Worm (Caenorhabditis elegans) whole organism, mixed stage, embryonic: ENCODE results near the gene srg-45.

Experiments
- M03D4.4 ChIP-seq: sonication (generic microtip); optimal IDR thresholded peaks from 2 replicates; lab custom pipeline; 2017; ENCODE audit warnings: mild to moderate bottlenecking, missing genetic modification characterization, missing compliant biosample characterization
- blmp-1 ChIP-seq: fragments of 150-350 bp; optimal IDR thresholded peaks from 2 replicates; lab custom pipeline; 2014; ENCODE audit warnings: missing biosample characterization, missing genetic modification characterization
- ceh-39 ChIP-seq: fragments of 150-350 bp; optimal IDR thresholded peaks from 2 replicates; lab custom pipeline; 2014; ENCODE audit warnings: missing biosample characterization, missing genetic modification characterization
- ceh-43 ChIP-seq: fragments of 200-800 bp; sonication (Bioruptor generic); optimal IDR thresholded peaks from 2 replicates; lab custom pipeline; 2018; ENCODE audit warnings: mild to moderate bottlenecking, missing genetic modification characterization, moderate library complexity, missing compliant biosample characterization
- ceh-83 ChIP-seq: fragments of 200-800 bp; sonication (Bioruptor generic); optimal IDR thresholded peaks from 2 replicates; lab custom pipeline; 2018; ENCODE audit warnings: mild to moderate bottlenecking, missing genetic modification characterization, missing compliant biosample characterization
- ces-1 ChIP-seq: fragments of 150-350 bp; optimal IDR thresholded peaks from 2 replicates; lab custom pipeline; 2014; ENCODE audit warnings: missing biosample characterization, missing genetic modification reagents, missing genetic modification characterization
- cnd-1 ChIP-seq: fragments of 200-800 bp; sonication (Bioruptor generic); optimal IDR thresholded peaks from 2 replicates; lab custom pipeline; 2018; ENCODE audit warnings: mild to moderate bottlenecking, missing genetic modification characterization, missing compliant biosample characterization
- drap-1 ChIP-seq: fragments of 200-800 bp; sonication (Bioruptor generic); optimal IDR thresholded peaks from 3 replicates; lab custom pipeline; 2018; ENCODE audit warnings: mild to moderate bottlenecking, missing genetic modification characterization, missing compliant biosample characterization
- elt-1 ChIP-seq: sonication (generic microtip); optimal IDR thresholded peaks from 2 replicates; lab custom pipeline; 2017; ENCODE audit warnings: missing genetic modification characterization, mild to moderate bottlenecking, missing compliant biosample characterization, antibody characterized with exemption, moderate library complexity, borderline replicate concordance; ENCODE audit not compliant: insufficient read depth
- elt-3 ChIP-seq: fragments of 150-350 bp; optimal IDR thresholded peaks from 2 replicates; lab custom pipeline; 2014; ENCODE audit warnings: missing biosample characterization, missing genetic modification characterization
- flh-1 ChIP-seq: fragments of 200-800 bp; sonication (Bioruptor generic); optimal IDR thresholded peaks from 2 replicates; lab custom pipeline; 2018; ENCODE audit warnings: mild to moderate bottlenecking, missing genetic modification characterization, moderate library complexity, missing compliant biosample characterization
- ham-2 ChIP-seq: fragments of 200-800 bp; sonication (Bioruptor generic); optimal IDR thresholded peaks from 2 replicates; lab custom pipeline; 2018; ENCODE audit warnings: mild to moderate bottlenecking, missing genetic modification characterization, missing compliant biosample characterization
- hlh-1 ChIP-seq: fragments of 150-350 bp; optimal IDR thresholded peaks from 2 replicates; lab custom pipeline; 2014; ENCODE audit warnings: missing biosample characterization, missing genetic modification reagents, missing genetic modification characterization
- lin-13 ChIP-seq: fragments of 150-350 bp; optimal IDR thresholded peaks from 2 replicates; lab custom pipeline; 2014; ENCODE audit warnings: missing biosample characterization, missing genetic modification characterization
- lin-32 ChIP-seq: fragments of 200-800 bp; sonication (Bioruptor generic); optimal IDR thresholded peaks from 2 replicates; lab custom pipeline; 2018; ENCODE audit warnings: mild to moderate bottlenecking, missing genetic modification characterization, missing compliant biosample characterization
- lsy-2 ChIP-seq: fragments of 150-350 bp; optimal IDR thresholded peaks from 2 replicates; lab custom pipeline; 2014; ENCODE audit warnings: missing biosample characterization, missing genetic modification characterization
- mab-5 ChIP-seq: fragments of 150-350 bp; optimal IDR thresholded peaks from 2 replicates; lab custom pipeline; 2014; ENCODE audit warnings: missing biosample characterization, missing genetic modification characterization
- mep-1 ChIP-seq: fragments of 150-350 bp; optimal IDR thresholded peaks from 2 replicates; lab custom pipeline; 2017; ENCODE audit warnings: missing biosample characterization, missing genetic modification reagents, missing genetic modification characterization, inconsistent platforms
- mls-2 ChIP-seq: sonication (generic microtip); optimal IDR thresholded peaks from 2 replicates; lab custom pipeline; 2016; ENCODE audit warnings: mild to moderate bottlenecking, missing genetic modification characterization, moderate library complexity, missing compliant biosample characterization
- nhr-12 ChIP-seq: fragments of 150-350 bp; optimal IDR thresholded peaks from 2 replicates; lab custom pipeline; 2014; ENCODE audit warnings: missing biosample characterization, missing genetic modification characterization
- nhr-2 ChIP-seq: fragments of 150-350 bp; optimal IDR thresholded peaks from 2 replicates; lab custom pipeline; 2014; ENCODE audit warnings: missing biosample characterization, missing genetic modification characterization
- nhr-237 ChIP-seq: fragments of 150-350 bp; optimal IDR thresholded peaks from 2 replicates; lab custom pipeline; 2014; ENCODE audit warnings: missing biosample characterization, missing genetic modification characterization
- nhr-28 ChIP-seq: fragments of 150-350 bp; optimal IDR thresholded peaks from 2 replicates; lab custom pipeline; 2014; ENCODE audit warnings: missing biosample characterization, missing genetic modification characterization
- nhr-76 ChIP-seq: sonication (generic microtip); optimal IDR thresholded peaks from 2 replicates; lab custom pipeline; 2017; ENCODE audit warnings: missing biosample characterization, missing genetic modification characterization
- pha-4 ChIP-seq: fragments of 150-350 bp; optimal IDR thresholded peaks from 2 replicates; lab custom pipeline; 2018; ENCODE audit warnings: missing biosample characterization, missing genetic modification reagents, missing genetic modification characterization
- sem-2 ChIP-seq: fragments of 200-800 bp; sonication (Bioruptor generic); optimal IDR thresholded peaks from 2 replicates; lab custom pipeline; 2018; ENCODE audit warnings: mild to moderate bottlenecking, missing genetic modification characterization, missing compliant biosample characterization
- snpc-4 ChIP-seq: fragments of 150-350 bp; optimal IDR thresholded peaks from 2 replicates; lab custom pipeline; 2014; ENCODE audit warnings: missing biosample characterization, missing genetic modification characterization
- sptf-1 ChIP-seq: sonication (generic microtip); optimal IDR thresholded peaks from 2 replicates; lab custom pipeline; 2017; ENCODE audit warnings: mild to moderate bottlenecking, missing genetic modification characterization, moderate library complexity, missing compliant biosample characterization
- tbx-8 ChIP-seq: fragments of 200-800 bp; sonication (Bioruptor generic); optimal IDR thresholded peaks from 2 replicates; lab custom pipeline; 2018; ENCODE audit warnings: mild to moderate bottlenecking, missing genetic modification characterization, moderate library complexity, missing compliant biosample characterization
- unc-120 ChIP-seq: sonication (generic microtip); optimal IDR thresholded peaks from 2 replicates; lab custom pipeline; 2017; ENCODE audit warnings: missing genetic modification characterization, missing compliant biosample characterization; ENCODE audit not compliant: poor library complexity, severe bottlenecking
- unc-39 ChIP-seq: fragments of 150-350 bp; optimal IDR thresholded peaks from 2 replicates; lab custom pipeline; 2014; ENCODE audit warnings: missing biosample characterization, missing genetic modification characterization
- unc-62 ChIP-seq: fragments of 150-350 bp; optimal IDR thresholded peaks from 2 replicates; lab custom pipeline; 2014; ENCODE audit warnings: missing biosample characterization, missing genetic modification reagents, missing genetic modification characterization
- zip-8 ChIP-seq: fragments of 150-350 bp; optimal IDR thresholded peaks from 2 replicates; lab custom pipeline; 2014; ENCODE audit warnings: missing biosample characterization, missing genetic modification characterization
- ztf-11 ChIP-seq: fragments of 150-350 bp; optimal IDR thresholded peaks from 2 replicates; lab custom pipeline; 2014; ENCODE audit warnings: missing biosample characterization, missing genetic modification characterization

srg-45 gene

ce11 chrV:12310256-12310655, 3.0 kb downstream of the srg-45 start, which contains the start of gene hpo-30:
hpo-30 (minus strand) TSS chrV:12310356.
- no peak for TF ChIP-seq zip-8 (tag; lab: Kevin White, UChicago)
- no peak for TF ChIP-seq ceh-83 (GFP tag; lab: Kevin White, UChicago)
- TF ChIP-seq nhr-2 (tag; lab: Kevin White, UChicago): no peak
- no peak for TF ChIP-seq ces-1 (GFP tag; lab: Kevin White, UChicago)
- TF ChIP-seq flh-1: no peak

- TF ChIP-seq ztf-11: no peak
- TF ChIP-seq nhr-28 (tag; lab: Kevin White, UChicago): no peak
- no peak for TF ChIP-seq lin-13 (tag; lab: Kevin White, UChicago)
- no peak for TF ChIP-seq sem-2 (GFP tag; lab: Kevin White, UChicago)
- no peak for TF ChIP-seq unc-120 (tag; lab: Kevin White, UChicago)
- TF ChIP-seq hlh-1: peak; percentile 15
- TF ChIP-seq snpc-4 (tag; lab: Kevin White, UChicago): no peak
- TF ChIP-seq ham-2: no peak
- TF ChIP-seq sptf-1 (tag; lab: Kevin White, UChicago): no peak
- no peak for TF ChIP-seq elt-1
- TF ChIP-seq drap-1 (GFP tag; lab: Kevin White, UChicago): no peak
- no peak for TF ChIP-seq lsy-2 (tag; lab: Kevin White, UChicago)
- TF ChIP-seq lin-32 (GFP tag; lab: Kevin White, UChicago): no peak
- TF ChIP-seq cnd-1 (tag; lab: Kevin White, UChicago): no peak
- TF ChIP-seq ces-1 (GFP tag; lab: Kevin White, UChicago): peak; percentile 84
- no peak for TF ChIP-seq nhr-76 (tag; lab: Kevin White, UChicago)
- no peak for TF ChIP-seq ceh-43
- TF ChIP-seq tbx-8: no peak
- TF ChIP-seq nhr-237 (tag; lab: Kevin White, UChicago): no peak
- peak; percentile 18 for TF ChIP-seq unc-62
Observed at ce11 chrV:12314413-12314812, 7.1 kb downstream of the srg-45 start.

- TF ChIP-seq tbx-8 (no peak), drap-1 (GFP tag; lab: Kevin White, UChicago) (no peak), zip-8 (tag; lab: Kevin White, UChicago) (no peak), hlh-1 (no peak), lsy-2 (tag; lab: Kevin White, UChicago) (no peak), nhr-28 (tag; lab: Kevin White, UChicago) (no peak), nhr-76 (tag; lab: Kevin White, UChicago) (no peak), mep-1 (tag; lab: Kevin White, UChicago) (no peak), M03D4.4 (no peak), lin-13 (tag; lab: Kevin White, UChicago) (no peak), cnd-1 (tag; lab: Kevin White, UChicago) (no peak), pha-4 (tag; lab: Kevin White, UChicago) (no peak), blmp-1 (tag; lab: Kevin White, UChicago) (no peak), sptf-1 (tag; lab: Kevin White, UChicago) (no peak)
Observed at ce11 chrV:12316076-12316475, 8.8 kb downstream of the srg-45 start.

- no peak for TF ChIP-seq snpc-4 (tag; lab: Kevin White, UChicago)
- TF ChIP-seq zip-8 (tag; lab: Kevin White, UChicago): no peak
- no peak for TF ChIP-seq ham-2
- TF ChIP-seq lsy-2 (tag; lab: Kevin White, UChicago): no peak
- no peak for TF ChIP-seq unc-39 (tag; lab: Kevin White, UChicago)
- no peak for TF ChIP-seq pha-4 (tag; lab: Kevin White, UChicago)
- no peak for TF ChIP-seq lin-13 (tag; lab: Kevin White, UChicago)
- TF ChIP-seq sem-2 (GFP tag; lab: Kevin White, UChicago): no peak
- TF ChIP-seq ceh-83 (GFP tag; lab: Kevin White, UChicago): no peak
- no peak for TF ChIP-seq hlh-1
- TF ChIP-seq drap-1 (GFP tag; lab: Kevin White, UChicago): no peak
Observed at ce11 chrV:12317080-12317479, 9.8 kb downstream of the srg-45 start, which contains the start of gene R04F11.3. R04F11.3 (minus strand) TSS chrV:12317180.

- TF ChIP-seq elt-1: no peak
- no peak for TF ChIP-seq mls-2 (tag; lab: Kevin White, UChicago)
- no peak for TF ChIP-seq nhr-12
- no peak for TF ChIP-seq elt-3 (tag; lab: Kevin White, UChicago)
- no peak for TF ChIP-seq sem-2 (GFP tag; lab: Kevin White, UChicago)
- peak; percentile 47 for TF ChIP-seq hlh-1
- peak; percentile 90 for TF ChIP-seq mep-1 (tag; lab: Kevin White, UChicago)
- TF ChIP-seq zip-8 (tag; lab: Kevin White, UChicago): no peak
- peak; percentile 79 for TF ChIP-seq nhr-237 (tag; lab: Kevin White, UChicago)
- TF ChIP-seq ceh-83 (GFP tag; lab: Kevin White, UChicago): no peak
- TF ChIP-seq cnd-1 (tag; lab: Kevin White, UChicago): no peak
- TF ChIP-seq unc-62: peak; percentile 31
- no peak for TF ChIP-seq nhr-28 (tag; lab: Kevin White, UChicago)
- TF ChIP-seq tbx-8: no peak
- no peak for TF ChIP-seq blmp-1 (tag; lab: Kevin White, UChicago)
- TF ChIP-seq unc-39 (tag; lab: Kevin White, UChicago): no peak
- peak; percentile 69 for TF ChIP-seq pha-4 (tag; lab: Kevin White, UChicago)
- peak; percentile 98 for TF ChIP-seq lsy-2 (tag; lab: Kevin White, UChicago)
- TF ChIP-seq ceh-43: no peak
- TF ChIP-seq ces-1 (GFP tag; lab: Kevin White, UChicago): peak; percentile 52
- peak; percentile 55 for TF ChIP-seq lin-13 (tag; lab: Kevin White, UChicago)
- no peak for TF ChIP-seq unc-120 (tag; lab: Kevin White, UChicago)
- TF ChIP-seq ztf-11: no peak
- no peak for TF ChIP-seq lin-32 (GFP tag; lab: Kevin White, UChicago)
- no peak for TF ChIP-seq ham-2
- no peak for TF ChIP-seq nhr-76 (tag; lab: Kevin White, UChicago)
- TF ChIP-seq flh-1: no peak
- TF ChIP-seq sptf-1 (tag; lab: Kevin White, UChicago): peak; percentile 3
- TF ChIP-seq nhr-2 (tag; lab: Kevin White, UChicago): no peak
- no peak for TF ChIP-seq mab-5 (tag; lab: Kevin White, UChicago)
- TF ChIP-seq M03D4.4: no peak
- peak; percentile 41 for TF ChIP-seq ceh-39
Observed at ce11 chrV:12317894-12318553, 10.7 kb downstream of the srg-45 start, which contains the start of the genes R04F11.5 and R04F11.2. R04F11.5 (minus strand) TSS chrV:12318019. R04F11.2 (plus strand) TSS chrV:12318381.
